Fruit fly (Drosophila melanogaster) whole organism, embryonic: ENCODE data around the gene CG12321.

Experiments
- CG10147 ChIP-seq: fragments of 200-800 bp; sonication (Bioruptor generic); optimal IDR thresholded peaks from 2 replicates; lab custom pipeline; 2019; ENCODE audit warnings: missing biosample characterization, mild to moderate bottlenecking, missing genetic modification characterization, moderate library complexity
- CG10267 ChIP-seq: fragments of 200-800 bp; sonication (Bioruptor generic); optimal IDR thresholded peaks from 2 replicates; lab custom pipeline; 2018; ENCODE audit warnings: missing biosample characterization, mild to moderate bottlenecking, missing genetic modification characterization, moderate library complexity
- CG12391 ChIP-seq: fragments of 200-800 bp; sonication (Bioruptor generic); optimal IDR thresholded peaks from 3 replicates; lab custom pipeline; 2018; ENCODE audit warnings: missing biosample characterization, mild to moderate bottlenecking, missing genetic modification characterization, moderate library complexity
- CG13287 ChIP-seq: fragments of 200-800 bp; sonication (Bioruptor generic); IDR thresholded peaks from 2 replicates; pipeline ENCODE4 v1.3.6; 2022; ENCODE audit warnings: missing biosample characterization, missing genetic modification characterization; ENCODE audit not compliant: partially characterized antibody
- CG1603 ChIP-seq: fragments of 200-800 bp; sonication (Bioruptor generic); optimal IDR thresholded peaks from 2 replicates; lab custom pipeline; 2019; ENCODE audit warnings: missing biosample characterization, mild to moderate bottlenecking, missing genetic modification characterization, moderate library complexity
- CG18011 ChIP-seq: fragments of 200-800 bp; sonication (Bioruptor generic); optimal IDR thresholded peaks from 2 replicates; lab custom pipeline; 2017; ENCODE audit warnings: missing biosample characterization, missing genetic modification characterization, mild to moderate bottlenecking, moderate library complexity, missing genotype
- CG2120 ChIP-seq: fragments of 200-800 bp; sonication (Bioruptor generic); optimal IDR thresholded peaks from 3 replicates; lab custom pipeline; 2016; ENCODE audit warnings: missing biosample characterization, missing genetic modification characterization
- CG30020 ChIP-seq: fragments of 200-800 bp; optimal IDR thresholded peaks from 2 replicates; lab custom pipeline; 2019; ENCODE audit warnings: missing biosample characterization, mild to moderate bottlenecking, missing genetic modification characterization, moderate library complexity
- CG30431 ChIP-seq: fragments of 200-800 bp; sonication (Bioruptor generic); optimal IDR thresholded peaks from 2 replicates; lab custom pipeline; 2017; ENCODE audit warnings: missing biosample characterization, missing genetic modification characterization
- CG34224 ChIP-seq: fragments of 200-800 bp; sonication (Bioruptor generic); IDR thresholded peaks from 3 replicates; pipeline ENCODE4 v1.3.6; 2022; ENCODE audit warnings: missing biosample characterization, missing genetic modification characterization; ENCODE audit not compliant: partially characterized antibody
- CG4424 ChIP-seq: fragments of 200-800 bp; sonication (Bioruptor generic); optimal IDR thresholded peaks from 3 replicates; lab custom pipeline; 2016; ENCODE audit warnings: missing biosample characterization, missing genetic modification characterization
- CG7963 ChIP-seq: fragments of 200-800 bp; sonication (Bioruptor generic); IDR thresholded peaks from 3 replicates; pipeline ENCODE4 v1.3.6; 2022; ENCODE audit warnings: missing biosample characterization, missing genetic modification characterization; ENCODE audit not compliant: partially characterized antibody
- Dip2 ChIP-seq: fragments of 200-800 bp; sonication (Bioruptor generic); IDR thresholded peaks from 2 replicates; pipeline ENCODE4 v1.3.6; 2022; ENCODE audit warnings: missing biosample characterization, missing genetic modification characterization
- Dll ChIP-seq: fragments of 200-800 bp; sonication (Bioruptor generic); IDR thresholded peaks from 4 replicates; pipeline ENCODE4 v1.3.6; 2022; ENCODE audit warnings: missing biosample characterization, missing genetic modification characterization; ENCODE audit not compliant: partially characterized antibody
- Doc3 ChIP-seq: fragments of 200-800 bp; sonication (Bioruptor generic); IDR thresholded peaks from 3 replicates; pipeline ENCODE4 v1.3.6; 2022; ENCODE audit warnings: missing biosample characterization, missing genetic modification characterization; ENCODE audit not compliant: partially characterized antibody
- HLH3B ChIP-seq: fragments of 200-800 bp; sonication (Bioruptor generic); IDR thresholded peaks from 2 replicates; pipeline ENCODE4 v1.3.6; 2022; ENCODE audit warnings: missing biosample characterization, missing genetic modification characterization
- Lpt ChIP-seq: fragments of >200 bp; optimal IDR thresholded peaks from 2 replicates; lab custom pipeline; 2018; ENCODE audit warnings: missing biosample characterization, missing genetic modification characterization
- MESR4 ChIP-seq: fragments of 200-800 bp; sonication (Bioruptor generic); optimal IDR thresholded peaks from 2 replicates; lab custom pipeline; 2018; ENCODE audit warnings: missing biosample characterization, mild to moderate bottlenecking, missing genetic modification characterization, moderate library complexity
- Opbp ChIP-seq: fragments of 200-800 bp; sonication (Bioruptor generic); IDR thresholded peaks from 3 replicates; pipeline ENCODE4 v1.3.6; 2022; ENCODE audit warnings: missing biosample characterization, missing genetic modification characterization; ENCODE audit not compliant: partially characterized antibody
- Scr ChIP-seq: fragments of 200-800 bp; sonication (Bioruptor generic); IDR thresholded peaks from 2 replicates; pipeline ENCODE4 v1.3.6; 2022; ENCODE audit warnings: missing biosample characterization, missing genetic modification characterization; ENCODE audit not compliant: partially characterized antibody
- Spps ChIP-seq: fragments of 200-800 bp; sonication (Bioruptor generic); optimal IDR thresholded peaks from 2 replicates; lab custom pipeline; 2018; ENCODE audit warnings: missing biosample characterization, mild to moderate bottlenecking, missing genetic modification characterization
- ac ChIP-seq: fragments of 200-800 bp; sonication (Bioruptor generic); optimal IDR thresholded peaks from 3 replicates; lab custom pipeline; 2017; ENCODE audit warnings: missing biosample characterization, mild to moderate bottlenecking, missing genetic modification characterization
- amos ChIP-seq: fragments of 200-800 bp; sonication (Bioruptor generic); IDR thresholded peaks from 2 replicates; pipeline ENCODE4 v1.3.6; 2022; ENCODE audit warnings: missing biosample characterization, missing genetic modification characterization; ENCODE audit not compliant: partially characterized antibody
- bbx ChIP-seq: fragments of 200-800 bp; sonication (Bioruptor generic); IDR thresholded peaks from 2 replicates; pipeline ENCODE4 v1.3.6; 2022; ENCODE audit warnings: missing biosample characterization, missing genetic modification characterization; ENCODE audit not compliant: partially characterized antibody
- bcd ChIP-seq: fragments of 200-800 bp; sonication (Bioruptor generic); optimal IDR thresholded peaks from 2 replicates; lab custom pipeline; 2017; ENCODE audit warnings: missing biosample characterization, mild to moderate bottlenecking, missing genetic modification characterization
- chinmo ChIP-seq: fragments of 200-800 bp; sonication (Bioruptor generic); IDR thresholded peaks from 4 replicates; pipeline ENCODE4 v1.3.6; 2022; ENCODE audit warnings: missing biosample characterization, missing genetic modification characterization; ENCODE audit not compliant: partially characterized antibody
- chn ChIP-seq: fragments of 200-800 bp; sonication (Bioruptor generic); optimal IDR thresholded peaks from 2 replicates; lab custom pipeline; 2016; ENCODE audit warnings: missing biosample characterization, missing genetic modification characterization
- crp ChIP-seq, 2 experiments: fragments of 200-800 bp; sonication (Bioruptor generic); optimal IDR thresholded peaks; 2 replicates in 1 of 2; 3 replicates in 1 of 2; lab custom pipeline; 2017; ENCODE audit warnings: missing biosample characterization in 2 of 2, missing genetic modification characterization in 2 of 2, mild to moderate bottlenecking in 1 of 2, moderate library complexity in 1 of 2
- eyg ChIP-seq: fragments of 200-800 bp; sonication (Bioruptor generic); optimal IDR thresholded peaks from 3 replicates; lab custom pipeline; 2016; ENCODE audit warnings: missing biosample characterization, missing genetic modification characterization
- grau ChIP-seq: fragments of 200-800 bp; optimal IDR thresholded peaks from 3 replicates; lab custom pipeline; 2019; ENCODE audit warnings: missing biosample characterization, mild to moderate bottlenecking, missing genetic modification characterization, moderate library complexity
- gsb ChIP-seq: fragments of 200-800 bp; sonication (Bioruptor generic); IDR thresholded peaks from 2 replicates; pipeline ENCODE4 v1.3.6; 2022; ENCODE audit warnings: missing biosample characterization, missing genetic modification characterization
- inv ChIP-seq: fragments of 200-800 bp; sonication (Bioruptor generic); IDR thresholded peaks from 2 replicates; pipeline ENCODE4 v1.3.6; 2022; ENCODE audit warnings: missing biosample characterization, missing genetic modification characterization; ENCODE audit not compliant: partially characterized antibody
- klu ChIP-seq: fragments of 200-800 bp; sonication (Bioruptor generic); IDR thresholded peaks from 2 replicates; pipeline ENCODE4 v1.3.6; 2022; ENCODE audit warnings: missing biosample characterization, missing genetic modification characterization
- mam ChIP-seq: fragments of 200-800 bp; sonication (Bioruptor generic); optimal IDR thresholded peaks from 3 replicates; lab custom pipeline; 2016; ENCODE audit warnings: missing biosample characterization, missing genetic modification characterization
- mirr ChIP-seq: fragments of 200-800 bp; sonication (Bioruptor generic); optimal IDR thresholded peaks from 3 replicates; lab custom pipeline; 2018; ENCODE audit warnings: missing biosample characterization, mild to moderate bottlenecking, missing genetic modification characterization
- nerfin-2 ChIP-seq: fragments of 200-800 bp; sonication (Bioruptor generic); IDR thresholded peaks from 2 replicates; pipeline ENCODE4 v1.3.6; 2022; ENCODE audit warnings: missing biosample characterization, missing genetic modification characterization; ENCODE audit not compliant: partially characterized antibody
- pan ChIP-seq, 4 experiments: fragments of >200 bp in 3 of 4; fragments of 200-800 bp in 1 of 4; sonication (Bioruptor generic) in 1 of 4; optimal IDR thresholded peaks in 3 of 4; IDR thresholded peaks in 1 of 4; 2 replicates each; pipeline versions ENCODE4 v1.3.6 to Lab custom; 2017 to 2022; ENCODE audit warnings: missing biosample characterization in 2 of 4, missing genetic modification characterization in 2 of 4, mixed read lengths in 1 of 4
- phol ChIP-seq: fragments of 200-800 bp; sonication (Bioruptor generic); optimal IDR thresholded peaks from 3 replicates; lab custom pipeline; 2018; ENCODE audit warnings: missing biosample characterization, mild to moderate bottlenecking, missing genetic modification characterization, moderate library complexity
- pzg ChIP-seq: fragments of 200-800 bp; sonication (Bioruptor generic); optimal IDR thresholded peaks from 3 replicates; lab custom pipeline; 2018; ENCODE audit warnings: missing biosample characterization, mild to moderate bottlenecking, missing genetic modification characterization, moderate library complexity
- ro ChIP-seq: fragments of 200-800 bp; sonication (Bioruptor generic); IDR thresholded peaks from 2 replicates; pipeline ENCODE4 v1.3.6; 2022; ENCODE audit warnings: missing biosample characterization, missing genetic modification characterization
- slbo ChIP-seq: fragments of 200-800 bp; sonication (Bioruptor generic); IDR thresholded peaks from 2 replicates; pipeline ENCODE4 v1.3.6; 2022; ENCODE audit warnings: missing biosample characterization, missing genetic modification characterization
- tin ChIP-seq: fragments of 200-800 bp; sonication (Bioruptor generic); optimal IDR thresholded peaks from 3 replicates; lab custom pipeline; 2016; ENCODE audit warnings: missing biosample characterization, missing genetic modification characterization
- tna ChIP-seq: fragments of 200-800 bp; sonication (Bioruptor generic); IDR thresholded peaks from 2 replicates; pipeline ENCODE4 v1.3.6; 2022; ENCODE audit warnings: missing biosample characterization, missing genetic modification characterization; ENCODE audit not compliant: partially characterized antibody
- trh ChIP-seq: fragments of 200-800 bp; sonication (Bioruptor generic); optimal IDR thresholded peaks from 2 replicates; lab custom pipeline; 2016; ENCODE audit warnings: missing biosample characterization, missing genetic modification characterization
- vnd ChIP-seq: fragments of 200-800 bp; sonication (Bioruptor generic); IDR thresholded peaks from 3 replicates; pipeline ENCODE4 v1.3.6; 2022; ENCODE audit warnings: missing biosample characterization, missing genetic modification characterization; ENCODE audit not compliant: partially characterized antibody
- zen2 ChIP-seq: fragments of 200-800 bp; sonication (Bioruptor generic); IDR thresholded peaks from 3 replicates; pipeline ENCODE4 v1.3.6; 2022; ENCODE audit warnings: missing biosample characterization, missing genetic modification characterization; ENCODE audit not compliant: partially characterized antibody

Gene CG12321

DNA sequence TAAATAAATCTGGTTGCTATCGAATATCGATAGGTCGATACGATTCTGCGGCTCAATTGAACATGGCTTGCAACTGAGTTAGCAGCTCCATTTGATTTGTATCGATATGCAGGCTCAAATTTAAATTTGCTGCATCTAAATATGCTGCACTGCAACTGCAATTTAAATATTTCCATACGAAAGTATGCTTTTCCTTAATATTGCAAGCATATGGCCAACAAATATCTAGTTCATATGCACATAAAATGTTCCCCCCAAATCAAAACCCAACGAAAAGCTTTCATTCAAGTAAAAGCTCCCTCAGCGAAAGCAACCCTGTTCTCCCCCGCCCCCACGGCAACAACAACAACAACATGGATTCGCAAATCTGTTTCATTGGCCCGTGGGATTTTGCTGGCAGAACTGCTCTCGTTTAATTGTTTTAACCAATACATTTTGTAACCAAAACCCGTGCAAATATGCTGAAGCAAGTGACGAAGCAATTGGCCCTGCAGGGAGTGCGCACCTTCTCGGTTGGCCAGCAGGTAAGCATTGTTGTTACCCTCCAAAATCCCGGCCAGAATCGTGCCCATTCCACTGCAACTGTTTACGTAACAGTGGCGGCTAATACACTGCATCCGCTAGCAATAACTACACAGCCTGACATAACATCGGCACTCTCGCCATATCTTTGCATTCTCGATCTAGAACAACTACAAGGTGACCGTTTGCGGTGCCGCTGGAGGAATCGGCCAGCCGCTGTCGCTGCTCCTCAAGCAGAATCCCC lies 37.7 kb upstream of the CG12321 start, which contains the start of the genes CG7168 and Mdh2 (continued):
- peak; percentile 44 for TF ChIP-seq phol (tag; lab: Kevin White, UChicago)
- peak; percentile 16 for TF ChIP-seq bcd (GFP tag; lab: Kevin White, UChicago)
- no peak for TF ChIP-seq CG30431
- TF ChIP-seq crp (GFP tag; optimal IDR thresholded peaks at IDR 0.05; lab: Kevin White, UChicago): no peak
- TF ChIP-seq zen2: peak; percentile 67; the same call in 2 of the 3 replicates
- no peak for TF ChIP-seq mam (GFP tag; lab: Kevin White, UChicago)
- TF ChIP-seq pan (optimal IDR thresholded peaks at IDR 0.05; lab: Kevin White, UChicago): no peak
- TF ChIP-seq pan (GFP tag; optimal IDR thresholded peaks at IDR 0.05 in 1 of 2, IDR thresholded peaks at IDR 0.05 in 1 of 2): peak in 1 of 2 experiments; percentile 18
- peak; percentile 30; the same call in 1 of the 2 replicates for TF ChIP-seq klu (GFP tag; lab: Robert Waterston, UW)
- TF ChIP-seq pzg (GFP tag; lab: Kevin White, UChicago): peak; percentile 77
- peak; percentile 81 for TF ChIP-seq vnd (GFP tag; lab: Robert Waterston, UW)
- TF ChIP-seq inv (GFP tag; lab: Robert Waterston, UW): peak; percentile 63
- TF ChIP-seq Spps (tag; lab: Kevin White, UChicago): no peak
- TF ChIP-seq ro (GFP tag; lab: Robert Waterston, UW): no peak
- no peak for TF ChIP-seq trh
- TF ChIP-seq CG18011 (GFP tag; lab: Kevin White, UChicago): no peak
- no peak for TF ChIP-seq CG4424 (GFP tag; lab: Kevin White, UChicago)
- no peak for TF ChIP-seq CG10147 (GFP tag; lab: Kevin White, UChicago)
- TF ChIP-seq CG34224 (GFP tag; lab: Robert Waterston, UW): peak; percentile 79
- peak; percentile 88 for TF ChIP-seq Dll (GFP tag; lab: Robert Waterston, UW)
- TF ChIP-seq chn (GFP tag; lab: Kevin White, UChicago): peak; percentile 9
- peak; percentile 67 for TF ChIP-seq tna (GFP tag; lab: Robert Waterston, UW)
- TF ChIP-seq mirr (GFP tag; lab: Kevin White, UChicago): peak; percentile 21
- TF ChIP-seq Scr: peak; percentile 84
- TF ChIP-seq Doc3 (GFP tag; lab: Robert Waterston, UW): peak; percentile 84
- peak; percentile 79 for TF ChIP-seq amos (GFP tag; lab: Robert Waterston, UW)
- TF ChIP-seq tin (GFP tag; lab: Kevin White, UChicago): peak; percentile 4
- TF ChIP-seq ac (GFP tag; lab: Kevin White, UChicago): no peak
- TF ChIP-seq slbo: no peak
- no peak for TF ChIP-seq Lpt (GFP tag; lab: Kevin White, UChicago)
- TF ChIP-seq CG12391: peak; percentile 30
- peak; percentile 1 for TF ChIP-seq grau
- TF ChIP-seq eyg (GFP tag; lab: Kevin White, UChicago): no peak
- TF ChIP-seq CG7963 (GFP tag; lab: Robert Waterston, UW): peak; percentile 90
- peak; percentile 31 for TF ChIP-seq CG30020
- peak; percentile 87 for TF ChIP-seq CG13287
- TF ChIP-seq CG1603: peak; percentile 53
- TF ChIP-seq chinmo (GFP tag; lab: Robert Waterston, UW): peak; percentile 73; the same call in 3 of the 4 replicates
- TF ChIP-seq HLH3B (GFP tag; lab: Robert Waterston, UW): no peak
- peak; percentile 79 for TF ChIP-seq bbx (GFP tag; lab: Robert Waterston, UW)
- TF ChIP-seq gsb (GFP tag; lab: Robert Waterston, UW): 0 out of 2 replicates have a peak, but pooled peaks have one; percentile 15
- TF ChIP-seq CG2120 (GFP tag; lab: Kevin White, UChicago): peak; percentile 14
- peak; percentile 34 for TF ChIP-seq MESR4 (GFP tag; lab: Kevin White, UChicago)
- TF ChIP-seq Opbp (GFP tag; lab: Robert Waterston, UW): peak; percentile 87; the same call in 2 of the 3 replicates
- peak; percentile 16 for TF ChIP-seq CG10267 (tag; lab: Kevin White, UChicago)
- TF ChIP-seq Dip2 (GFP tag; lab: Robert Waterston, UW): no peak
- peak; percentile 92 for TF ChIP-seq nerfin-2
